Worm (Caenorhabditis elegans) whole organism, midembryonic: ENCODE results near the gene scl-6.

Experiments
- flt-1 ChIP-seq: fragments of 200-800 bp; sonication (Bioruptor generic); IDR thresholded peaks from 2 replicates; pipeline ENCODE4 v1.3.6; 2022; ENCODE audit warnings: missing genetic modification characterization, missing compliant biosample characterization
- ref-1 ChIP-seq: fragments of 200-800 bp; sonication (Bioruptor generic); conservative IDR thresholded peaks from 2 replicates; pipeline ENCODE4 v1.3.6; 2022; ENCODE audit warnings: missing genetic modification reagents, missing genetic modification characterization, missing compliant biosample characterization
- tab-1 ChIP-seq: fragments of 200-800 bp; sonication (Bioruptor generic); IDR thresholded peaks from 2 replicates; pipeline ENCODE4 v1.3.6; 2022; ENCODE audit warnings: missing genetic modification characterization, missing compliant biosample characterization

DNA sequence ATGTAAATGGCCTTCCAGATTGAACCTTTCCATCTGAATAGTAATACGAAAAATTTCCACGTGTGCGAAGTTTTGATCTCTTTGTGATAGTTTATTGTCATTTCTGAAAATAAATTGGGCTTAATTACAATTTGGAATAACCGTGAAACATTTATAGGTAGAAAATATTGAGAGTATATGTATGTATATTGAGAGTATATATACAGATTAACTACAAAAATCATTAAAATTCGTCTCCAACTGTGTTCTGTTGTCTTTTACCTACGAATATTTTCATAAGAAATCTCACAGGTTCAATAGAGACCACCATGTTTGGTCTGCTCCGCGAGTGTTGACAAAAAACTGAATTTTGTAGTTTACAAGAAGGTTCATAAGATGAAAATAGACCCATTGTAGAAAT is 44.4 kb downstream of the scl-6 start, which contains the start of gene best-2:
- no peak for TF ChIP-seq ref-1 (GFP tag; lab: Robert Waterston, UW)
- TF ChIP-seq tab-1 (GFP tag; lab: Robert Waterston, UW): no peak
- TF ChIP-seq flt-1 (GFP tag; lab: Robert Waterston, UW): no peak
